Comparison of ENCODE assay signal across 1 fruit fly cellular context in genomic region chr3L:18242096-18242495, dm6.
TF ChIP-seq lines count a peak whose summit lies in the region.

No protein-coding gene starts in this region.

TF ChIP-seq in whole organism, embryonic, 481 proteins besides CTCF, POLR2A, EP300 and RAD21 (continued from another document and continues in another):
- TF ChIP-seq pan (optimal IDR thresholded peaks at IDR 0.05; lab: Kevin White, UChicago) (no peak), pan (GFP tag; optimal IDR thresholded peaks at IDR 0.05 in 1 of 2, IDR thresholded peaks at IDR 0.05 in 1 of 2) (no peak), CG15696 (tag; optimal IDR thresholded peaks at IDR 0.05; lab: Kevin White, UChicago) (peak; percentile 88), CG12299 (tag; optimal IDR thresholded peaks at IDR 0.05; lab: Kevin White, UChicago) (no peak), sima (GFP tag; optimal IDR thresholded peaks at IDR 0.05; lab: Kevin White, UChicago) (no peak), Dek (tag; optimal IDR thresholded peaks at IDR 0.05; lab: Kevin White, UChicago) (no peak), Dp (GFP tag; optimal IDR thresholded peaks at IDR 0.05; lab: Kevin White, UChicago) (no peak), CG2889 (GFP tag; IDR thresholded peaks at IDR 0.05; lab: Robert Waterston, UW) (no peak), maf-S (GFP tag; optimal IDR thresholded peaks at IDR 0.05; lab: Kevin White, UChicago) (no peak), pum (GFP tag; optimal IDR thresholded peaks at IDR 0.05; lab: Kevin White, UChicago) (no peak), rib (GFP tag; IDR thresholded peaks at IDR 0.05; lab: Robert Waterston, UW) (no peak), row (GFP tag; IDR thresholded peaks at IDR 0.05; lab: Robert Waterston, UW) (no peak), CG17802 (tag; optimal IDR thresholded peaks at IDR 0.05; lab: Kevin White, UChicago) (no peak), corto (GFP tag; optimal IDR thresholded peaks at IDR 0.05; lab: Kevin White, UChicago) (no peak), Mes4 (GFP tag; optimal IDR thresholded peaks at IDR 0.05; lab: Kevin White, UChicago) (peak; percentile 7), unc-4 (GFP tag; IDR thresholded peaks at IDR 0.05; lab: Robert Waterston, UW; ENCODE audit: partially characterized antibody) (no peak), Camta (GFP tag; optimal IDR thresholded peaks at IDR 0.05; lab: Kevin White, UChicago) (no peak), CG7963 (GFP tag; IDR thresholded peaks at IDR 0.05; lab: Robert Waterston, UW; ENCODE audit: partially characterized antibody) (no peak), CG14014 (GFP tag; IDR thresholded peaks at IDR 0.05; lab: Robert Waterston, UW) (no peak), amos (GFP tag; IDR thresholded peaks at IDR 0.05; lab: Robert Waterston, UW; ENCODE audit: partially characterized antibody) (no peak), Myb (GFP tag; optimal IDR thresholded peaks at IDR 0.05; lab: Kevin White, UChicago) (no peak), ato (GFP tag; IDR thresholded peaks at IDR 0.05; lab: Robert Waterston, UW; ENCODE audit: partially characterized antibody) (no peak), Jarid2 (GFP tag; optimal IDR thresholded peaks at IDR 0.05; lab: Kevin White, UChicago) (no peak), CG11695 (GFP tag; IDR thresholded peaks at IDR 0.05; lab: Robert Waterston, UW) (no peak), az2 (GFP tag; optimal IDR thresholded peaks at IDR 0.05; lab: Kevin White, UChicago) (no peak), chif (GFP tag; optimal IDR thresholded peaks at IDR 0.05; lab: Kevin White, UChicago) (no peak), CG12155 (GFP tag; optimal IDR thresholded peaks at IDR 0.05; lab: Kevin White, UChicago) (no peak), CG12659 (GFP tag; optimal IDR thresholded peaks at IDR 0.05; lab: Kevin White, UChicago) (no peak), yki (optimal IDR thresholded peaks at IDR 0.05; lab: Kevin White, UChicago) (no peak), HmgD (GFP tag; optimal IDR thresholded peaks at IDR 0.05; lab: Kevin White, UChicago) (no peak), CG14441 (GFP tag; IDR thresholded peaks at IDR 0.05; lab: Robert Waterston, UW) (no peak), Eip74EF (GFP tag; optimal IDR thresholded peaks at IDR 0.05; lab: Kevin White, UChicago) (no peak), Adf1 (GFP tag; IDR thresholded peaks at IDR 0.05; lab: Robert Waterston, UW) (no peak), D19A (tag; optimal IDR thresholded peaks at IDR 0.05; lab: Kevin White, UChicago) (peak; percentile 20), CG8290 (GFP tag; optimal IDR thresholded peaks at IDR 0.05; lab: Kevin White, UChicago) (peak; percentile 32), CG8290 (tag; optimal IDR thresholded peaks at IDR 0.05; lab: Kevin White, UChicago) (peak in 1 of 2 experiments; percentile 65), sd (tag; optimal IDR thresholded peaks at IDR 0.05; lab: Kevin White, UChicago) (no peak), CG8944 (GFP tag; optimal IDR thresholded peaks at IDR 0.05; lab: Kevin White, UChicago) (no peak), CG14860 (GFP tag; IDR thresholded peaks at IDR 0.05; lab: Robert Waterston, UW; ENCODE audit: partially characterized antibody) (no peak), Hmx (GFP tag; optimal IDR thresholded peaks at IDR 0.05; lab: Kevin White, UChicago) (no peak), CG18764 (GFP tag; optimal IDR thresholded peaks at IDR 0.05; lab: Kevin White, UChicago) (no peak), org-1 (GFP tag; optimal IDR thresholded peaks at IDR 0.05; lab: Kevin White, UChicago) (peak; percentile 11), CG1529 (GFP tag; optimal IDR thresholded peaks at IDR 0.05; lab: Kevin White, UChicago) (peak; percentile 35), Awh (GFP tag; IDR thresholded peaks at IDR 0.05; lab: Robert Waterston, UW) (peak; percentile 44; the same call in 1 of the 2 replicates), NFAT (GFP tag; IDR thresholded peaks at IDR 0.05; lab: Robert Waterston, UW) (no peak), sisA (GFP tag; IDR thresholded peaks at IDR 0.05; lab: Robert Waterston, UW) (no peak), CG1647 (GFP tag; optimal IDR thresholded peaks at IDR 0.05; lab: Kevin White, UChicago) (no peak), Blimp-1 (GFP tag; optimal IDR thresholded peaks at IDR 0.05; lab: Kevin White, UChicago) (peak; percentile 46), ac (GFP tag; optimal IDR thresholded peaks at IDR 0.05; lab: Kevin White, UChicago) (peak; percentile 69), CG18476 (GFP tag; optimal IDR thresholded peaks at IDR 0.05; lab: Kevin White, UChicago) (no peak), aop (GFP tag; IDR thresholded peaks at IDR 0.05; lab: Robert Waterston, UW) (no peak), hkb (optimal IDR thresholded peaks at IDR 0.05; lab: Kevin White, UChicago) (no peak), hkb (GFP tag; IDR thresholded peaks at IDR 0.05; lab: Robert Waterston, UW) (no peak), Oli (tag; optimal IDR thresholded peaks at IDR 0.05; lab: Kevin White, UChicago) (no peak), E2f2 (GFP tag; IDR thresholded peaks at IDR 0.05; lab: Robert Waterston, UW) (no peak), CG10431 (GFP tag; optimal IDR thresholded peaks at IDR 0.05; lab: Kevin White, UChicago) (peak; percentile 52), crp (GFP tag; optimal IDR thresholded peaks at IDR 0.05; lab: Kevin White, UChicago) (no peak), CG7786 (GFP tag; optimal IDR thresholded peaks at IDR 0.05; lab: Kevin White, UChicago) (no peak), cad (GFP tag; optimal IDR thresholded peaks at IDR 0.05; lab: Kevin White, UChicago) (no peak), NC2α (GFP tag; optimal IDR thresholded peaks at IDR 0.05; lab: Kevin White, UChicago) (no peak), CG17912 (GFP tag; optimal IDR thresholded peaks at IDR 0.05; lab: Kevin White, UChicago) (no peak), B-H2 (GFP tag; optimal IDR thresholded peaks at IDR 0.05; lab: Kevin White, UChicago) (no peak), esg (GFP tag; conservative IDR thresholded peaks at IDR 0.05; lab: Robert Waterston, UW) (no peak), Lpt (GFP tag; optimal IDR thresholded peaks at IDR 0.05; lab: Kevin White, UChicago) (no peak), D (optimal IDR thresholded peaks at IDR 0.05; lab: Kevin White, UChicago) (no peak), D (GFP tag; optimal IDR thresholded peaks at IDR 0.05; lab: Kevin White, UChicago) (peak; percentile 8), CG6791 (GFP tag; IDR thresholded peaks at IDR 0.05; lab: Robert Waterston, UW; ENCODE audit: partially characterized antibody) (no peak), Sox102F (GFP tag; optimal IDR thresholded peaks at IDR 0.05; lab: Kevin White, UChicago) (no peak), CrebB (tag; optimal IDR thresholded peaks at IDR 0.05; lab: Kevin White, UChicago) (peak; percentile 11), Bgb (GFP tag; IDR thresholded peaks at IDR 0.05; lab: Robert Waterston, UW; ENCODE audit: partially characterized antibody) (no peak), hbn (GFP tag; IDR thresholded peaks at IDR 0.05; lab: Robert Waterston, UW; ENCODE audit: partially characterized antibody) (no peak), Sox100B (GFP tag; optimal IDR thresholded peaks at IDR 0.05; lab: Kevin White, UChicago) (no peak), CG2129 (GFP tag; IDR thresholded peaks at IDR 0.05; lab: Robert Waterston, UW; ENCODE audit: partially characterized antibody) (no peak), chn (GFP tag; optimal IDR thresholded peaks at IDR 0.05; lab: Kevin White, UChicago) (no peak), dpn (GFP tag; optimal IDR thresholded peaks at IDR 0.05; lab: Kevin White, UChicago) (no peak), CG11504 (tag; optimal IDR thresholded peaks at IDR 0.05; lab: Kevin White, UChicago) (no peak), Side (GFP tag; optimal IDR thresholded peaks at IDR 0.05; lab: Kevin White, UChicago) (no peak), nau (GFP tag; optimal IDR thresholded peaks at IDR 0.05; lab: Kevin White, UChicago) (no peak), CG4328 (GFP tag; optimal IDR thresholded peaks at IDR 0.05; lab: Kevin White, UChicago) (no peak), fu2 (GFP tag; optimal IDR thresholded peaks at IDR 0.05; lab: Kevin White, UChicago) (no peak), klu (GFP tag; IDR thresholded peaks at IDR 0.05; lab: Robert Waterston, UW) (no peak), lab (GFP tag; optimal IDR thresholded peaks at IDR 0.05; lab: Kevin White, UChicago) (peak; percentile 27), mirr (GFP tag; optimal IDR thresholded peaks at IDR 0.05; lab: Kevin White, UChicago) (no peak), CG14710 (tag; optimal IDR thresholded peaks at IDR 0.05; lab: Kevin White, UChicago) (peak; percentile 56), ewg (GFP tag; optimal IDR thresholded peaks at IDR 0.05; lab: Kevin White, UChicago) (no peak), Deaf1 (tag; optimal IDR thresholded peaks at IDR 0.05; lab: Kevin White, UChicago) (no peak), bab2 (GFP tag; optimal IDR thresholded peaks at IDR 0.05; lab: Kevin White, UChicago) (no peak), CG12769 (tag; optimal IDR thresholded peaks at IDR 0.05; lab: Kevin White, UChicago) (no peak), CG9932 (GFP tag; IDR thresholded peaks at IDR 0.05; lab: Robert Waterston, UW) (no peak), Mad (GFP tag; optimal IDR thresholded peaks at IDR 0.05; lab: Kevin White, UChicago) (no peak), CG31365 (tag; optimal IDR thresholded peaks at IDR 0.05; lab: Kevin White, UChicago) (no peak), Gug (GFP tag; IDR thresholded peaks at IDR 0.05; lab: Robert Waterston, UW) (no peak), CG12219 (GFP tag; optimal IDR thresholded peaks at IDR 0.05; lab: Kevin White, UChicago) (peak; percentile 2), lilli (GFP tag; optimal IDR thresholded peaks at IDR 0.05; lab: Kevin White, UChicago) (no peak), nmo (GFP tag; optimal IDR thresholded peaks at IDR 0.05; lab: Kevin White, UChicago) (no peak), CG34224 (GFP tag; IDR thresholded peaks at IDR 0.05; lab: Robert Waterston, UW; ENCODE audit: partially characterized antibody) (no peak), CG10654 (GFP tag; optimal IDR thresholded peaks at IDR 0.05; lab: Kevin White, UChicago) (no peak), inv (GFP tag; IDR thresholded peaks at IDR 0.05; lab: Robert Waterston, UW; ENCODE audit: partially characterized antibody) (no peak), Ssrp (tag; optimal IDR thresholded peaks at IDR 0.05; lab: Kevin White, UChicago) (no peak), Lhr (GFP tag; optimal IDR thresholded peaks at IDR 0.05; lab: Kevin White, UChicago) (peak; percentile 41), sna (GFP tag; IDR thresholded peaks at IDR 0.05; lab: Robert Waterston, UW; ENCODE audit: partially characterized antibody) (no peak), CG30020 (tag; optimal IDR thresholded peaks at IDR 0.05; lab: Kevin White, UChicago) (no peak), Fer2 (tag; optimal IDR thresholded peaks at IDR 0.05; lab: Kevin White, UChicago) (no peak), jigr1 (GFP tag; IDR thresholded peaks at IDR 0.05; lab: Robert Waterston, UW) (no peak), pfk (GFP tag; optimal IDR thresholded peaks at IDR 0.05; lab: Kevin White, UChicago) (no peak), MBD-R2 (GFP tag; IDR thresholded peaks at IDR 0.05; lab: Robert Waterston, UW) (no peak), BtbVII (GFP tag; optimal IDR thresholded peaks at IDR 0.05; lab: Kevin White, UChicago) (no peak), CG8478 (optimal IDR thresholded peaks at IDR 0.05; lab: Kevin White, UChicago) (no peak), crc (GFP tag; optimal IDR thresholded peaks at IDR 0.05; lab: Kevin White, UChicago) (no peak), CG7271 (tag; optimal IDR thresholded peaks at IDR 0.05; lab: Kevin White, UChicago) (no peak), lov (optimal IDR thresholded peaks at IDR 0.05; lab: Kevin White, UChicago) (no peak), lov (GFP tag; IDR thresholded peaks at IDR 0.05; lab: Robert Waterston, UW) (no peak), CG3281 (GFP tag; optimal IDR thresholded peaks at IDR 0.05; lab: Kevin White, UChicago) (no peak), gcm2 (GFP tag; optimal IDR thresholded peaks at IDR 0.05; lab: Kevin White, UChicago) (no peak), trem (tag; optimal IDR thresholded peaks at IDR 0.05; lab: Kevin White, UChicago) (peak; percentile 5), her (GFP tag; optimal IDR thresholded peaks at IDR 0.05; lab: Kevin White, UChicago) (no peak), CG14667 (GFP tag; IDR thresholded peaks at IDR 0.05; lab: Robert Waterston, UW) (no peak), lbe (GFP tag; optimal IDR thresholded peaks at IDR 0.05; lab: Kevin White, UChicago) (no peak), repo (GFP tag; optimal IDR thresholded peaks at IDR 0.05; lab: Kevin White, UChicago) (no peak), gsb (GFP tag; IDR thresholded peaks at IDR 0.05; lab: Robert Waterston, UW) (no peak), CG3995 (GFP tag; optimal IDR thresholded peaks at IDR 0.05; lab: Kevin White, UChicago) (no peak), Pdp1 (GFP tag; optimal IDR thresholded peaks at IDR 0.05; lab: Kevin White, UChicago) (no peak), CG16779 (GFP tag; IDR thresholded peaks at IDR 0.05; lab: Robert Waterston, UW) (no peak), Doc3 (GFP tag; IDR thresholded peaks at IDR 0.05; lab: Robert Waterston, UW; ENCODE audit: partially characterized antibody) (no peak), CG8924 (tag; optimal IDR thresholded peaks at IDR 0.05; lab: Kevin White, UChicago) (peak; percentile 40), PHDP (tag; optimal IDR thresholded peaks at IDR 0.05; lab: Kevin White, UChicago) (no peak), Tbp (GFP tag; optimal IDR thresholded peaks at IDR 0.05; lab: Kevin White, UChicago) (no peak), pb (GFP tag; optimal IDR thresholded peaks at IDR 0.05; lab: Kevin White, UChicago) (no peak), ash1 (GFP tag; optimal IDR thresholded peaks at IDR 0.05; lab: Kevin White, UChicago) (no peak), Asciz (GFP tag; optimal IDR thresholded peaks at IDR 0.05; lab: Kevin White, UChicago) (peak; percentile 51), tio (GFP tag; optimal IDR thresholded peaks at IDR 0.05; lab: Kevin White, UChicago) (no peak), Taf1 (GFP tag; IDR thresholded peaks at IDR 0.05; lab: Robert Waterston, UW) (no peak), CG9609 (GFP tag; optimal IDR thresholded peaks at IDR 0.05; lab: Kevin White, UChicago) (no peak), CG1602 (GFP tag; optimal IDR thresholded peaks at IDR 0.05; lab: Kevin White, UChicago) (no peak), croc (GFP tag; conservative IDR thresholded peaks at IDR 0.05; lab: Robert Waterston, UW) (no peak), so (GFP tag; IDR thresholded peaks at IDR 0.05; lab: Robert Waterston, UW) (no peak), CG14965 (GFP tag; optimal IDR thresholded peaks at IDR 0.05; lab: Kevin White, UChicago; ENCODE audit: borderline replicate concordance) (no peak), CG10979 (tag; optimal IDR thresholded peaks at IDR 0.05; lab: Kevin White, UChicago) (peak; percentile 14), CG30431 (GFP tag; optimal IDR thresholded peaks at IDR 0.05; lab: Kevin White, UChicago) (no peak)
